Worm (Caenorhabditis elegans): ENCODE data around the gene gst-16.

The gst-16 gene

ce11 chrII:13638576-13638975 lies 14.3 kb upstream of the gst-16 start (continued):
- TF ChIP-seq C04F5.9 (tag; optimal IDR thresholded peaks at IDR 0.05) (no peak), alr-1 (tag; optimal IDR thresholded peaks at IDR 0.05; ENCODE audit: borderline replicate concordance) (no peak), lin-39 (tag; optimal IDR thresholded peaks at IDR 0.05) (no peak), hlh-4 (tag; optimal IDR thresholded peaks at IDR 0.05) (no peak), nhr-11 (tag; optimal IDR thresholded peaks at IDR 0.05) (no peak), aly-2 (tag; optimal IDR thresholded peaks at IDR 0.05) (no peak), sup-37 (GFP tag; optimal IDR thresholded peaks at IDR 0.05) (no peak), ceh-63 (GFP tag; optimal IDR thresholded peaks at IDR 0.05) (no peak), aha-1 (tag; optimal IDR thresholded peaks at IDR 0.05) (no peak), F16B12.6 (tag; optimal IDR thresholded peaks at IDR 0.05) (no peak), ztf-11 (tag; optimal IDR thresholded peaks at IDR 0.05) (no peak), nhr-28 (tag; optimal IDR thresholded peaks at IDR 0.05) (no peak), grh-1 (GFP tag; IDR thresholded peaks at IDR 0.05) (no peak), tbx-2 (tag; optimal IDR thresholded peaks at IDR 0.05) (no peak), unc-30 (tag; optimal IDR thresholded peaks at IDR 0.05) (no peak), efl-1 (optimal IDR thresholded peaks at IDR 0.05) (no peak), efl-1 (GFP tag; optimal IDR thresholded peaks at IDR 0.05 in 1 of 2) (no peak), tlp-1 (tag; optimal IDR thresholded peaks at IDR 0.05) (no peak), pax-3 (tag; optimal IDR thresholded peaks at IDR 0.05) (no peak), ceh-8 (GFP tag; optimal IDR thresholded peaks at IDR 0.05) (no peak), nhr-47 (tag; optimal IDR thresholded peaks at IDR 0.05) (no peak), nhr-12 (tag; optimal IDR thresholded peaks at IDR 0.05) (no peak), unc-130 (tag; optimal IDR thresholded peaks at IDR 0.05) (no peak), jun-1 (tag; optimal IDR thresholded peaks at IDR 0.05) (no peak), unc-62 (GFP tag; optimal IDR thresholded peaks at IDR 0.05) (no peak), C16A3.4 (tag; optimal IDR thresholded peaks at IDR 0.05) (peak; percentile 30), mef-2 (tag; optimal IDR thresholded peaks at IDR 0.05) (no peak), egl-13 (tag; optimal IDR thresholded peaks at IDR 0.05) (no peak), nhr-76 (tag; optimal IDR thresholded peaks at IDR 0.05) (no peak), mab-9 (GFP tag; IDR thresholded peaks at IDR 0.05) (no peak), nhr-71 (tag; optimal IDR thresholded peaks at IDR 0.05) (peak; percentile 52), unc-86 (tag; optimal IDR thresholded peaks at IDR 0.05) (no peak), ces-1 (GFP tag; optimal IDR thresholded peaks at IDR 0.05) (no peak), hlh-17 (GFP tag; optimal IDR thresholded peaks at IDR 0.05; ENCODE audit: borderline replicate concordance) (no peak), zip-4 (GFP tag; optimal IDR thresholded peaks at IDR 0.05) (no peak), nhr-19 (GFP tag; conservative IDR thresholded peaks at IDR 0.05) (peak; percentile 59), elt-2 (tag; optimal IDR thresholded peaks at IDR 0.05) (peak; percentile 48), nhr-20 (tag; optimal IDR thresholded peaks at IDR 0.05) (peak; percentile 69), lin-14 (GFP tag; optimal IDR thresholded peaks at IDR 0.05) (peak; percentile 48), nhr-77 (tag; optimal IDR thresholded peaks at IDR 0.05) (peak; percentile 10), fkh-10 (GFP tag; optimal IDR thresholded peaks at IDR 0.05) (no peak), ama-1 (optimal IDR thresholded peaks at IDR 0.05) (no peak), ztf-4 (tag; optimal IDR thresholded peaks at IDR 0.05) (no peak), sptf-1 (tag; optimal IDR thresholded peaks at IDR 0.05) (no peak), skn-1 (tag; optimal IDR thresholded peaks at IDR 0.05) (no peak), mdl-1 (tag; optimal IDR thresholded peaks at IDR 0.05) (peak in 1 of 2 experiments; percentile 20), dsc-1 (tag; optimal IDR thresholded peaks at IDR 0.05) (no peak)

Measured in whole organism, L1 larva.